Fruit fly (Drosophila melanogaster): ENCODE data around the gene Axn.

Axn gene

dm6 chr3R:30021559-30022451 lies 837 bp upstream of the Axn start, which contains the start of gene Mgat2:
Mgat2 (minus strand) TSS chr3R:30022221.
- no peak for TF ChIP-seq CG1792 (GFP tag; optimal IDR thresholded peaks at IDR 0.05)
- peak; percentile 96 for TF ChIP-seq abd-A (tag; optimal IDR thresholded peaks at IDR 0.05)
- peak; percentile 90 for TF ChIP-seq BEAF-32 (GFP tag; optimal IDR thresholded peaks at IDR 0.05)
- TF ChIP-seq CG3838 (GFP tag; optimal IDR thresholded peaks at IDR 0.05), result no peak
- peak; percentile 1 for TF ChIP-seq ATbp (GFP tag; optimal IDR thresholded peaks at IDR 0.05)
- peak; percentile 86 for TF ChIP-seq bbx (GFP tag; IDR thresholded peaks at IDR 0.05; ENCODE audit: partially characterized antibody)
- TF ChIP-seq CG17385 (GFP tag; optimal IDR thresholded peaks at IDR 0.05), result peak; percentile 20
- no peak for TF ChIP-seq CG11504 (tag; optimal IDR thresholded peaks at IDR 0.05)
- peak; percentile 30 for TF ChIP-seq CG18262 (tag; optimal IDR thresholded peaks at IDR 0.05)
- no peak for TF ChIP-seq CG7928 (GFP tag; optimal IDR thresholded peaks at IDR 0.05)
- no peak for TF ChIP-seq ewg (GFP tag; optimal IDR thresholded peaks at IDR 0.05)
- TF ChIP-seq CG11247 (GFP tag; IDR thresholded peaks at IDR 0.05), result no peak
- TF ChIP-seq emc (GFP tag; optimal IDR thresholded peaks at IDR 0.05), result no peak
- TF ChIP-seq CG7745 (tag; optimal IDR thresholded peaks at IDR 0.05), result peak; percentile 72
- TF ChIP-seq CG14050 (GFP tag; IDR thresholded peaks at IDR 0.05), result no peak
- peak; percentile 81 for TF ChIP-seq Deaf1 (tag; optimal IDR thresholded peaks at IDR 0.05)
- TF ChIP-seq CG3163 (GFP tag; optimal IDR thresholded peaks at IDR 0.05), result no peak
- TF ChIP-seq hbn (GFP tag; IDR thresholded peaks at IDR 0.05; ENCODE audit: partially characterized antibody), result peak; percentile 89
- no peak for TF ChIP-seq repo (GFP tag; optimal IDR thresholded peaks at IDR 0.05)
- TF ChIP-seq CG9932 (GFP tag; IDR thresholded peaks at IDR 0.05), result peak; percentile 23; the same call in 1 of the 2 replicates
- peak; percentile 85 for TF ChIP-seq E2f2 (GFP tag; IDR thresholded peaks at IDR 0.05)
- TF ChIP-seq tap (tag; optimal IDR thresholded peaks at IDR 0.05), result peak; percentile 65
- TF ChIP-seq CG15269 (tag; optimal IDR thresholded peaks at IDR 0.05), result no peak
- TF ChIP-seq CG13894 (tag; optimal IDR thresholded peaks at IDR 0.05), result peak; percentile 48
- no peak for TF ChIP-seq btn (GFP tag; optimal IDR thresholded peaks at IDR 0.05)
- TF ChIP-seq CG4617 (GFP tag; optimal IDR thresholded peaks at IDR 0.05; ENCODE audit: borderline replicate concordance), result peak; percentile 12
- no peak for TF ChIP-seq Hsf (GFP tag; optimal IDR thresholded peaks at IDR 0.05)
- no peak for TF ChIP-seq CG14014 (GFP tag; IDR thresholded peaks at IDR 0.05)
- peak; percentile 75 for TF ChIP-seq hb (GFP tag; IDR thresholded peaks at IDR 0.05; ENCODE audit: partially characterized antibody)
- peak; percentile 61 for TF ChIP-seq CG2712 (tag; optimal IDR thresholded peaks at IDR 0.05)
- peak; percentile 97 for TF ChIP-seq CG16863 (GFP tag; optimal IDR thresholded peaks at IDR 0.05)
- TF ChIP-seq grau (tag; optimal IDR thresholded peaks at IDR 0.05), result peak; percentile 28
- TF ChIP-seq Dek (tag; optimal IDR thresholded peaks at IDR 0.05), result peak; percentile 43
- TF ChIP-seq so (GFP tag; IDR thresholded peaks at IDR 0.05), result peak; percentile 34; the same call in 2 of the 3 replicates
- TF ChIP-seq wdn (GFP tag; IDR thresholded peaks at IDR 0.05), result no peak
- peak; percentile 35 for TF ChIP-seq eyg (GFP tag; optimal IDR thresholded peaks at IDR 0.05)
- peak; percentile 44 for TF ChIP-seq CG10147 (GFP tag; optimal IDR thresholded peaks at IDR 0.05)
- peak; percentile 16 for TF ChIP-seq NfI (GFP tag; optimal IDR thresholded peaks at IDR 0.05)
- no peak for TF ChIP-seq CG8359 (GFP tag; optimal IDR thresholded peaks at IDR 0.05; ENCODE audit: borderline replicate concordance)
- no peak for TF ChIP-seq fru (optimal IDR thresholded peaks at IDR 0.05)
- peak; percentile 3 for TF ChIP-seq Max (GFP tag; optimal IDR thresholded peaks at IDR 0.05)
- TF ChIP-seq HLH54F (GFP tag; optimal IDR thresholded peaks at IDR 0.05), result no peak
- TF ChIP-seq Drgx (GFP tag; IDR thresholded peaks at IDR 0.05), result peak; percentile 46
- no peak for TF ChIP-seq CG3407 (GFP tag; optimal IDR thresholded peaks at IDR 0.05)
- TF ChIP-seq br (optimal IDR thresholded peaks at IDR 0.05), result no peak
- peak; percentile 8 for TF ChIP-seq dm (GFP tag; optimal IDR thresholded peaks at IDR 0.05)
- TF ChIP-seq CG2129 (GFP tag; IDR thresholded peaks at IDR 0.05; ENCODE audit: partially characterized antibody), result peak; percentile 80
- peak; percentile 32 for TF ChIP-seq scrt (GFP tag; optimal IDR thresholded peaks at IDR 0.05)
- TF ChIP-seq CG14667 (GFP tag; IDR thresholded peaks at IDR 0.05), result no peak

All from whole organism, embryonic.